Worm (Caenorhabditis elegans): ENCODE results near the gene mrpl-16.

The mrpl-16 gene

DNA sequence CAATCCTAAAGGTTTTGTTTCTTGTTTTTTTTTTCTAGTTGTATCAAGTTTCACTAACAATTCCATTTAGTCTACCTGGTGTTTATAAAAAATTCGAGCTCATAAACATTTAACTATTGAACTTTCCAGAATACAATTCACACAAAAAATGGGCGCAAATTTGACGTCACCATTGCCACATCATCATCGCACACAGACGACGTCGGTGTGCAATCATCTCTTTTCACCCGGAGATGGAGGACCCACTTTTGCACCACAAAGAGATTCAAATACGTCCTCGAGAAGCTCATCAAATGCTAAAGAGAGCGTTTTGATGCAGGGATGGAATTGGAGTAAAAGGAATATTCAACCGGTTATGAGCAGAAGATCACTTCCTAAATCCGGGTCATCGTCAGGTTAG is 44.8 kb upstream of the mrpl-16 start:
- no peak for TF ChIP-seq hlh-13 (GFP tag; optimal IDR thresholded peaks at IDR 0.05)
- TF ChIP-seq fkh-6 (tag; optimal IDR thresholded peaks at IDR 0.05) = no peak
- no peak for TF ChIP-seq elt-4 (tag; optimal IDR thresholded peaks at IDR 0.05)
- TF ChIP-seq rnt-1 (tag; optimal IDR thresholded peaks at IDR 0.05) = no peak
- TF ChIP-seq F13H6.1 (tag; optimal IDR thresholded peaks at IDR 0.05) = no peak
- no peak for TF ChIP-seq ceh-45 (GFP tag; IDR thresholded peaks at IDR 0.05)
- TF ChIP-seq hlh-15 (tag; optimal IDR thresholded peaks at IDR 0.05) = no peak
- TF ChIP-seq dmd-4 (tag; optimal IDR thresholded peaks at IDR 0.05; ENCODE audit: borderline replicate concordance) = no peak
- TF ChIP-seq nhr-232 (tag; optimal IDR thresholded peaks at IDR 0.05) = no peak
- TF ChIP-seq unc-55 (GFP tag; optimal IDR thresholded peaks at IDR 0.05) = no peak
- TF ChIP-seq ceh-34 (tag; optimal IDR thresholded peaks at IDR 0.05) = no peak

DNA sequence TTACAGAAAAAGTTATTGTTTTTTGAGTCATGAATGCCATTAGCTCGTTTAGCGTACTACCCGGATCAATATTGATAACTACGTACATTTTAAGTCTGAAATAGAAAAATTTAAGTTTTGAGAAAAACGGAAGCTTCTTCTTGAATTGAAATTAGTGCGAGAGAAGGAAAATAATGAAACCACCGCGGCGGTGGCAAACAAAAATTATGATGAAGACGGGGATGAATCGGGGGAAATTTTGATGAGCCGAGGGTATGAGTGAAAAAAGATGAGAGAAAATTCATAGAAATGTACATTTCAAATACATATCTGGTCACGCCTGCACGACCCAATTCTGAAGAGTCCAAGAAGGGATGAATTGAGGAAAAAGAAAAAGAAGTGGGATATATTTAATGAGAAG is 38.9 kb upstream of the mrpl-16 start, which contains the start of gene T23F11.4:
TSS of gene T23F11.4 (minus strand) at position 101 of the 400 bp plus-strand sequence.
- TF ChIP-seq nhr-232 (tag; optimal IDR thresholded peaks at IDR 0.05) (no peak), nhr-11 (tag; optimal IDR thresholded peaks at IDR 0.05) (no peak), ttx-3 (tag; optimal IDR thresholded peaks at IDR 0.05) (no peak), sdc-2 (tag; optimal IDR thresholded peaks at IDR 0.05) (no peak), fkh-10 (GFP tag; optimal IDR thresholded peaks at IDR 0.05) (no peak), pag-3 (tag; optimal IDR thresholded peaks at IDR 0.05; ENCODE audit: borderline replicate concordance) (no peak), ceh-6 (GFP tag; optimal IDR thresholded peaks at IDR 0.05) (no peak), ceh-30 (tag; optimal IDR thresholded peaks at IDR 0.05) (no peak), dmd-4 (tag; optimal IDR thresholded peaks at IDR 0.05; ENCODE audit: borderline replicate concordance) (no peak), ceh-2 (tag; optimal IDR thresholded peaks at IDR 0.05) (no peak), hlh-6 (tag; optimal IDR thresholded peaks at IDR 0.05) (no peak), ceh-14 (tag; optimal IDR thresholded peaks at IDR 0.05) (no peak), fkh-6 (tag; optimal IDR thresholded peaks at IDR 0.05) (no peak)

DNA sequence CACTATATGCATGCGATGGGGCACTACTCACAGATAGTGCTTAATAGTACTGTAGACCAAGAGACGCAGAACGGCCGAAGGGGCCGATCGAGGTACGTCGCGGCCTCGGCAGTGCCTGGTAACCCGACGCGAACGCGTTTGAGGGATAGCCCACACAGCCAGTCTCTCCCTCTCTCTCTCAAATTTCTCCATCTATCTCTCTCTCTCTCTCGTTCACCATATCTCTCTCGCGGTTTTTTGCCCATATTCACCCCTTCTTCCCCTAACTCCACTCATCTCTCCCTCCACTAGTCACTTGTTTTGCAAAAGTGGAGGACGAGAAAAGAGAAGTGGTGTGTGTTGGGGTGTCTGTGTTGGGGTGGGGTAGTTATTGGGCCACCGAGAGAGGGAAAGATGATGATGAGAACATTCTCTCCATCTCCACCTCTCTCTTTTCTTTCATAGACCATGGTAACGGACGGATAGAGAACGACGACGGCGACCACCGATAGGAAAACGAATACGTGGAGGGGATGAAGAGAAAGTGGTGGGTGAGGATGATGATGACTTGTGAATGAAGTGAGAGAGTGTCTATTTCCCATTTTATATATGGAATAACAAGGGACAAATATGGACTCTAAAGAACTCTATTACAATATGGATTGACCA is 37.3 kb upstream of the mrpl-16 start:
- peak; percentile 29 for TF ChIP-seq hlh-8 (tag; optimal IDR thresholded peaks at IDR 0.05)
- TF ChIP-seq T23F11.4 (GFP tag; optimal IDR thresholded peaks at IDR 0.05) = peak; percentile 99
- TF ChIP-seq gmeb-2 (tag; optimal IDR thresholded peaks at IDR 0.05) = no peak
- TF ChIP-seq hlh-30 (tag; optimal IDR thresholded peaks at IDR 0.05; ENCODE audit: insufficient read depth) = peak; percentile 60
- peak; percentile 64 for TF ChIP-seq tbx-2 (tag; optimal IDR thresholded peaks at IDR 0.05)
- TF ChIP-seq elt-2 (tag; optimal IDR thresholded peaks at IDR 0.05) = peak; percentile 33
- TF ChIP-seq ceh-30 (tag; optimal IDR thresholded peaks at IDR 0.05) = peak; percentile 38
- TF ChIP-seq ttx-3 (tag; optimal IDR thresholded peaks at IDR 0.05) = no peak
- no peak for TF ChIP-seq npax-4 (tag; optimal IDR thresholded peaks at IDR 0.05)
- TF ChIP-seq C08G9.2 (tag; optimal IDR thresholded peaks at IDR 0.05) = peak; percentile 26
- peak; percentile 48 for TF ChIP-seq sdc-2 (tag; optimal IDR thresholded peaks at IDR 0.05)
- peak; percentile 20 for TF ChIP-seq unc-42 (tag; optimal IDR thresholded peaks at IDR 0.05)
- TF ChIP-seq ztf-16 (tag; optimal IDR thresholded peaks at IDR 0.05) = no peak
- TF ChIP-seq hlh-15 (tag; optimal IDR thresholded peaks at IDR 0.05) = no peak
- peak; percentile 70 for TF ChIP-seq ceh-31 (tag; optimal IDR thresholded peaks at IDR 0.05)
- TF ChIP-seq che-1 (tag; optimal IDR thresholded peaks at IDR 0.05) = peak; percentile 40
- TF ChIP-seq ref-2 (tag; optimal IDR thresholded peaks at IDR 0.05) = peak; percentile 63
- TF ChIP-seq nfya-1 (tag; optimal IDR thresholded peaks at IDR 0.05) = peak; percentile 79
- TF ChIP-seq madf-2 (tag; optimal IDR thresholded peaks at IDR 0.05) = no peak
- TF ChIP-seq ceh-18 (tag; optimal IDR thresholded peaks at IDR 0.05) = no peak
- peak; percentile 49 for TF ChIP-seq ceh-6 (GFP tag; optimal IDR thresholded peaks at IDR 0.05)
- TF ChIP-seq syd-9 (tag; optimal IDR thresholded peaks at IDR 0.05) = peak; percentile 34
- peak; percentile 81 for TF ChIP-seq hlh-6 (tag; optimal IDR thresholded peaks at IDR 0.05)
- TF ChIP-seq ceh-34 (tag; optimal IDR thresholded peaks at IDR 0.05) = peak; percentile 92
- TF ChIP-seq pros-1 (tag; optimal IDR thresholded peaks at IDR 0.05) = peak; percentile 68
- TF ChIP-seq ets-4 (tag; optimal IDR thresholded peaks at IDR 0.05) = peak; percentile 27
- no peak for TF ChIP-seq K02D7.2 (tag; optimal IDR thresholded peaks at IDR 0.05)
- TF ChIP-seq ceh-2 (tag; optimal IDR thresholded peaks at IDR 0.05) = peak; percentile 41
- peak; percentile 36 for TF ChIP-seq rnt-1 (tag; optimal IDR thresholded peaks at IDR 0.05)
- peak; percentile 43 for TF ChIP-seq dmd-4 (tag; optimal IDR thresholded peaks at IDR 0.05; ENCODE audit: borderline replicate concordance)
- peak; percentile 48 for TF ChIP-seq unc-55 (GFP tag; optimal IDR thresholded peaks at IDR 0.05)
- TF ChIP-seq ceh-22 (tag; optimal IDR thresholded peaks at IDR 0.05) = no peak
- TF ChIP-seq eyg-1 (tag; optimal IDR thresholded peaks at IDR 0.05) = peak; percentile 8
- peak; percentile 71 for TF ChIP-seq ceh-19 (GFP tag; optimal IDR thresholded peaks at IDR 0.05)
- no peak for TF ChIP-seq zip-5 (tag; optimal IDR thresholded peaks at IDR 0.05)
